Worm (Caenorhabditis elegans) whole organism, L1 larva: ENCODE data around the gene pptr-2.

Experiments
- F16B12.6 ChIP-seq: fragments of 150-350 bp; optimal IDR thresholded peaks from 2 replicates; lab custom pipeline; 2014; ENCODE audit warnings: missing biosample characterization, missing genetic modification characterization
- Y116A8C.19 ChIP-seq: sonication (generic microtip); optimal IDR thresholded peaks from 2 replicates; lab custom pipeline; 2016; ENCODE audit warnings: missing compliant biosample characterization, missing genetic modification characterization, borderline replicate concordance
- aha-1 ChIP-seq: fragments of 150-350 bp; optimal IDR thresholded peaks from 2 replicates; lab custom pipeline; 2014; ENCODE audit warnings: missing biosample characterization, missing genetic modification characterization
- alr-1 ChIP-seq: fragments of 200-800 bp; sonication (Bioruptor generic); optimal IDR thresholded peaks from 2 replicates; lab custom pipeline; 2018; ENCODE audit warnings: borderline replicate concordance, mild to moderate bottlenecking, missing genetic modification characterization, missing compliant biosample characterization
- blmp-1 ChIP-seq: fragments of 150-350 bp; optimal IDR thresholded peaks from 2 replicates; lab custom pipeline; 2014; ENCODE audit warnings: missing biosample characterization, missing genetic modification characterization
- ceh-63 ChIP-seq: fragments of 200-800 bp; sonication (Bioruptor generic); optimal IDR thresholded peaks from 2 replicates; lab custom pipeline; 2018; ENCODE audit warnings: mild to moderate bottlenecking, missing genetic modification characterization, missing compliant biosample characterization
- ceh-8 ChIP-seq: fragments of 200-800 bp; sonication (Bioruptor generic); optimal IDR thresholded peaks from 2 replicates; lab custom pipeline; 2018; ENCODE audit warnings: mild to moderate bottlenecking, missing genetic modification characterization, moderate library complexity, missing compliant biosample characterization
- ceh-82 ChIP-seq, 3 experiments: fragments of 150-350 bp in 1 of 3; sonication (generic microtip) in 2 of 3; optimal IDR thresholded peaks; 2 replicates each; lab custom pipeline; 2014 to 2017; ENCODE audit warnings: missing biosample characterization in 3 of 3, missing genetic modification characterization in 3 of 3
- ceh-90 ChIP-seq: sonication (generic microtip); optimal IDR thresholded peaks from 2 replicates; lab custom pipeline; 2016; ENCODE audit warnings: missing genetic modification characterization, missing compliant biosample characterization
- ces-1 ChIP-seq: fragments of 150-350 bp; optimal IDR thresholded peaks from 2 replicates; lab custom pipeline; 2014; ENCODE audit warnings: missing biosample characterization, missing genetic modification reagents, missing genetic modification characterization
- dpl-1 ChIP-seq, 3 experiments: fragments of 150-350 bp in 2 of 3; sonication (generic microtip) in 1 of 3; optimal IDR thresholded peaks; 2 replicates each; lab custom pipeline; 2014 to 2017; ENCODE audit warnings: missing biosample characterization in 3 of 3, missing genetic modification characterization in 3 of 3, missing genetic modification reagents in 3 of 3
- efl-1 ChIP-seq, 4 experiments: fragments of 150-350 bp; optimal IDR thresholded peaks in 3 of 4; peaks in 1 of 4; 1 replicate in 1 of 4; 2 replicates in 3 of 4; lab custom pipeline; 2014; ENCODE audit warnings: missing biosample characterization in 2 of 4, missing genetic modification characterization in 2 of 4, missing genetic modification reagents in 2 of 4
- egl-13 ChIP-seq: sonication (generic microtip); optimal IDR thresholded peaks from 2 replicates; lab custom pipeline; 2016; ENCODE audit warnings: missing genotype, missing genetic modification reagents, missing genetic modification characterization, missing compliant biosample characterization
- elt-2 ChIP-seq: sonication (generic microtip); optimal IDR thresholded peaks from 2 replicates; lab custom pipeline; 2016; ENCODE audit warnings: missing genetic modification characterization, mild to moderate bottlenecking, inconsistent platforms, missing compliant biosample characterization, missing genetic modification reagents
- elt-3 ChIP-seq, 6 experiments: fragments of 150-350 bp in 1 of 6; sonication (generic microtip); optimal IDR thresholded peaks; 2 replicates each; lab custom pipeline; 2017 to 2018; ENCODE audit warnings: missing biosample characterization in 6 of 6, missing genetic modification characterization in 6 of 6, inconsistent platforms in 1 of 6
- ets-5 ChIP-seq: fragments of 200-800 bp; sonication (Bioruptor generic); IDR thresholded peaks from 2 replicates; pipeline ENCODE4 v1.3.6; 2022; ENCODE audit warnings: missing genetic modification characterization, missing compliant biosample characterization
- fkh-4 ChIP-seq: sonication (generic microtip); optimal IDR thresholded peaks from 2 replicates; lab custom pipeline; 2016; ENCODE audit warnings: missing compliant biosample characterization, missing genetic modification characterization, borderline replicate concordance
- fkh-8 ChIP-seq: sonication (generic microtip); optimal IDR thresholded peaks from 2 replicates; lab custom pipeline; 2016; ENCODE audit warnings: mild to moderate bottlenecking, missing genetic modification characterization, missing compliant biosample characterization
- fos-1 ChIP-seq: fragments of 150-350 bp; optimal IDR thresholded peaks from 2 replicates; lab custom pipeline; 2014; ENCODE audit warnings: missing biosample characterization, missing genetic modification characterization
- hlh-17 ChIP-seq: fragments of 200-800 bp; sonication (Bioruptor generic); optimal IDR thresholded peaks from 2 replicates; lab custom pipeline; 2018; ENCODE audit warnings: missing genetic modification characterization, mild to moderate bottlenecking, missing compliant biosample characterization, moderate library complexity, borderline replicate concordance
- hlh-4 ChIP-seq: sonication (generic microtip); optimal IDR thresholded peaks from 2 replicates; lab custom pipeline; 2016; ENCODE audit warnings: mild to moderate bottlenecking, missing genetic modification characterization, missing compliant biosample characterization
- irx-1 ChIP-seq: sonication (generic microtip); optimal IDR thresholded peaks from 2 replicates; lab custom pipeline; 2016; ENCODE audit warnings: missing genetic modification characterization, missing compliant biosample characterization
- lin-14 ChIP-seq: fragments of 200-800 bp; sonication (Bioruptor generic); optimal IDR thresholded peaks from 2 replicates; lab custom pipeline; 2018; ENCODE audit warnings: mild to moderate bottlenecking, missing genetic modification characterization, moderate library complexity, missing compliant biosample characterization
- lin-15B ChIP-seq: fragments of 150-350 bp; sonication (generic microtip); optimal IDR thresholded peaks from 3 replicates; lab custom pipeline; 2014; ENCODE audit warnings: missing biosample characterization, missing genetic modification characterization
- lin-35 ChIP-seq, 2 experiments: fragments of 150-350 bp; optimal IDR thresholded peaks; 2 replicates each; lab custom pipeline; 2014; ENCODE audit warnings: missing biosample characterization in 2 of 2, missing genetic modification characterization in 2 of 2, missing genetic modification reagents in 2 of 2
- lin-39 ChIP-seq: fragments of 150-350 bp; optimal IDR thresholded peaks from 2 replicates; lab custom pipeline; 2014; ENCODE audit warnings: missing biosample characterization, missing genetic modification reagents, missing genetic modification characterization
- lsy-2 ChIP-seq, 2 experiments: fragments of 150-350 bp; optimal IDR thresholded peaks; 2 replicates each; lab custom pipeline; 2014; ENCODE audit warnings: missing biosample characterization in 2 of 2, missing genetic modification characterization in 2 of 2
- mab-9 ChIP-seq: fragments of 200-800 bp; sonication (Bioruptor generic); IDR thresholded peaks from 2 replicates; pipeline ENCODE4 v1.3.6; 2022; ENCODE audit warnings: missing genetic modification reagents, missing genetic modification characterization, missing compliant biosample characterization
- mdl-1 ChIP-seq, 2 experiments: fragments of 150-350 bp; optimal IDR thresholded peaks; 2 replicates each; lab custom pipeline; 2014 to 2017; ENCODE audit warnings: missing biosample characterization in 2 of 2, missing genetic modification characterization in 2 of 2, inconsistent platforms in 1 of 2
- mep-1 ChIP-seq: fragments of 150-350 bp; optimal IDR thresholded peaks from 2 replicates; lab custom pipeline; 2014; ENCODE audit warnings: missing biosample characterization, missing genetic modification characterization
- nhr-12 ChIP-seq: sonication (generic microtip); optimal IDR thresholded peaks from 2 replicates; lab custom pipeline; 2017; ENCODE audit warnings: missing biosample characterization, missing genetic modification characterization
- nhr-19 ChIP-seq: fragments of 200-800 bp; sonication (Bioruptor generic); conservative IDR thresholded peaks from 2 replicates; pipeline ENCODE4 v1.3.6; 2022; ENCODE audit warnings: missing genetic modification characterization, missing compliant biosample characterization
- nhr-20 ChIP-seq: sonication (generic microtip); optimal IDR thresholded peaks from 2 replicates; lab custom pipeline; 2016; ENCODE audit warnings: mild to moderate bottlenecking, missing genetic modification characterization, missing compliant biosample characterization
- nhr-28 ChIP-seq: fragments of 150-350 bp; optimal IDR thresholded peaks from 2 replicates; lab custom pipeline; 2014; ENCODE audit warnings: missing biosample characterization, missing genetic modification characterization
- nhr-47 ChIP-seq: sonication (generic microtip); optimal IDR thresholded peaks from 2 replicates; lab custom pipeline; 2016; ENCODE audit warnings: mild to moderate bottlenecking, missing genetic modification characterization, moderate library complexity, missing compliant biosample characterization
- nhr-71 ChIP-seq: sonication (generic microtip); optimal IDR thresholded peaks from 2 replicates; lab custom pipeline; 2016; ENCODE audit warnings: mild to moderate bottlenecking, missing genetic modification characterization, moderate library complexity, missing compliant biosample characterization
- nhr-77 ChIP-seq: fragments of 150-350 bp; optimal IDR thresholded peaks from 2 replicates; lab custom pipeline; 2014; ENCODE audit warnings: missing biosample characterization, missing genetic modification characterization
- nhr-85 ChIP-seq: sonication (generic microtip); peaks from one replicate; lab custom pipeline; 2016; ENCODE audit warnings: missing genetic modification characterization, inconsistent platforms, missing compliant biosample characterization
- pqm-1 ChIP-seq: sonication (generic microtip); optimal IDR thresholded peaks from 3 replicates; lab custom pipeline; 2017; ENCODE audit warnings: missing biosample characterization, missing genetic modification characterization
- rnt-1 ChIP-seq: sonication (generic microtip); optimal IDR thresholded peaks from 2 replicates; lab custom pipeline; 2016; ENCODE audit warnings: mild to moderate bottlenecking, missing genetic modification characterization, moderate library complexity, missing compliant biosample characterization
- snu-23 ChIP-seq: sonication (generic microtip); optimal IDR thresholded peaks from 2 replicates; lab custom pipeline; 2016; ENCODE audit warnings: missing genetic modification characterization, missing compliant biosample characterization
- sox-4 ChIP-seq: sonication (generic microtip); optimal IDR thresholded peaks from 2 replicates; lab custom pipeline; 2016; ENCODE audit warnings: missing genetic modification characterization, missing compliant biosample characterization
- sup-37 ChIP-seq: fragments of 200-800 bp; sonication (Bioruptor generic); optimal IDR thresholded peaks from 2 replicates; lab custom pipeline; 2018; ENCODE audit warnings: mild to moderate bottlenecking, missing genetic modification characterization, missing compliant biosample characterization
- tbx-2 ChIP-seq: sonication (generic microtip); optimal IDR thresholded peaks from 2 replicates; lab custom pipeline; 2016; ENCODE audit warnings: missing genetic modification characterization, missing compliant biosample characterization
- tlp-1 ChIP-seq: fragments of 150-350 bp; optimal IDR thresholded peaks from 2 replicates; lab custom pipeline; 2014; ENCODE audit warnings: missing biosample characterization, missing genetic modification characterization
- unc-30 ChIP-seq: sonication (generic microtip); optimal IDR thresholded peaks from 2 replicates; lab custom pipeline; 2017; ENCODE audit warnings: missing biosample characterization, missing genetic modification characterization
- unc-98 ChIP-seq: fragments of 200-800 bp; sonication (Bioruptor generic); IDR thresholded peaks from 2 replicates; pipeline ENCODE4 v1.3.6; 2022; ENCODE audit warnings: missing genetic modification characterization, missing compliant biosample characterization
- vab-15 ChIP-seq: sonication (generic microtip); optimal IDR thresholded peaks from 2 replicates; lab custom pipeline; 2017; ENCODE audit warnings: missing genotype, mild to moderate bottlenecking, missing genetic modification characterization, missing compliant biosample characterization
- xbp-1 ChIP-seq: sonication (generic microtip); optimal IDR thresholded peaks from 2 replicates; lab custom pipeline; 2016; ENCODE audit warnings: missing genetic modification characterization, missing compliant biosample characterization
- zip-4 ChIP-seq: fragments of 200-800 bp; sonication (Bioruptor generic); optimal IDR thresholded peaks from 2 replicates; lab custom pipeline; 2018; ENCODE audit warnings: mild to moderate bottlenecking, missing genetic modification characterization, moderate library complexity, missing compliant biosample characterization
- ztf-4 ChIP-seq: fragments of 150-350 bp; optimal IDR thresholded peaks from 2 replicates; lab custom pipeline; 2014; ENCODE audit warnings: missing biosample characterization, missing genetic modification characterization

The pptr-2 gene

DNA sequence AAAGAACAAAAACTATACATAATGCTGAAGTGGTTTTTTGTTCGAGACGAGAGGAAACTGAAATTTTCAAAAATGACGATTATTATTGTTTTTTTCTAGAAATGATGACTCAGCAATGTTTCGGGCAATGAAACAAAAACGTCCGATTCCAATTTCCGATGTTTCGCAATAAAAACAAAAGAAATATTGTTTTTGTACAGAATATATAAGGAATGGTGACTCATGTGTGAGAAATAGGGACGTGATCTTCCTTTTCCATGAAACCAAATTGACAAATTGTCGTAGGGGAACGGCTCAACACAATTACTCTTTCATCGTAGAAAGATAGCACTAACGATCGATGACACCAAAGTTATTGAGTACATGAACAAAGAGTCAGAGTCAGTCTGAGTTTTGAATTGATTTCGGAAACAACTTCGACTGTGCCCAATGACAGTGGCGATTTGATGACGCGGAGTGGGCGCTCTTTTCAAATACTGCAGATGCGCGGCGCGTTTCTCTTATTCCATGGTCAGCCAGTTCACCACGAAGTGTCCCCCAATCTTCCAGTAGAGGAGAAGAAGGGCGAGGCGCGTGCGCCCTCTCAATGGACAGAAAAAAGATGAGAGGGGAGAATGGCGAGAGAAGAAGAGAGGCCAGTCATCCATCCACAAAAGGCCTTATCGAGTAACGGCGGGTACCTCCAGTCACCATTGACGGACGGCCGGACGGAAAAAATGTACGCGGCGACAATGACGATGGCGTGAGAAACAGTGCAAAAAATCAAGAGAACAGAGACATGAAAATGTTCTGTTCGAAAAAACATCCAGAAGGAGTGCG is 40.7 kb upstream of the pptr-2 start (continued):
- TF ChIP-seq nhr-12 (tag; lab: Kevin White, UChicago) (no peak), lsy-2 (tag; optimal IDR thresholded peaks at IDR 0.05; lab: Kevin White, UChicago) (no peak), tlp-1 (no peak), irx-1 (tag; lab: Kevin White, UChicago) (no peak), sup-37 (GFP tag; lab: Kevin White, UChicago) (no peak), ztf-4 (tag; lab: Kevin White, UChicago) (no peak), hlh-4 (tag; lab: Kevin White, UChicago) (no peak), lin-35 (GFP tag; optimal IDR thresholded peaks at IDR 0.05; lab: Kevin White, UChicago) (peak in 1 of 2 experiments; percentile 19), mep-1 (tag; lab: Kevin White, UChicago) (no peak), mab-9 (GFP tag; lab: Robert Waterston, UW) (no peak), lin-39 (tag; lab: Kevin White, UChicago) (no peak), nhr-77 (tag; lab: Kevin White, UChicago) (no peak), snu-23 (GFP tag; lab: Kevin White, UChicago) (peak; percentile 45), vab-15 (tag; lab: Kevin White, UChicago) (no peak), fos-1 (tag; lab: Kevin White, UChicago) (no peak), nhr-28 (no peak), pqm-1 (tag; lab: Kevin White, UChicago) (no peak), rnt-1 (peak; percentile 22), ceh-63 (GFP tag; lab: Kevin White, UChicago) (no peak), unc-30 (no peak), nhr-85 (tag; lab: Kevin White, UChicago) (no peak), ceh-8 (GFP tag; lab: Kevin White, UChicago) (no peak), mdl-1 (tag; optimal IDR thresholded peaks at IDR 0.05; lab: Kevin White, UChicago) (peak in 1 of 2 experiments; percentile 51), ceh-90 (tag; lab: Kevin White, UChicago) (no peak), F16B12.6 (no peak), nhr-47 (no peak), dpl-1 (GFP tag; optimal IDR thresholded peaks at IDR 0.05; lab: Kevin White, UChicago) (peak in 2 of 3 experiments; percentile 5 to 31), fkh-8 (peak; percentile 2), efl-1 (optimal IDR thresholded peaks at IDR 0.05; lab: Kevin White, UChicago) (no peak), efl-1 (GFP tag; optimal IDR thresholded peaks at IDR 0.05 in 1 of 2; lab: Kevin White, UChicago) (peak in 1 of 2 experiments; percentile 67), elt-3 (tag; optimal IDR thresholded peaks at IDR 0.05; lab: Kevin White, UChicago) (no peak), Y116A8C.19 (no peak), ets-5 (GFP tag; lab: Robert Waterston, UW) (no peak), aha-1 (no peak), ceh-82 (tag; optimal IDR thresholded peaks at IDR 0.05; lab: Kevin White, UChicago) (peak in 1 of 3 experiments; percentile 42), egl-13 (tag; lab: Kevin White, UChicago) (no peak), unc-98 (no peak), fkh-4 (tag; lab: Kevin White, UChicago) (no peak), sox-4 (no peak), nhr-20 (tag; lab: Kevin White, UChicago) (no peak), nhr-71 (tag; lab: Kevin White, UChicago) (peak; percentile 3), hlh-17 (GFP tag; lab: Kevin White, UChicago) (no peak), ces-1 (no peak), zip-4 (GFP tag; lab: Kevin White, UChicago) (peak; percentile 19), blmp-1 (tag; lab: Kevin White, UChicago) (peak; percentile 35), lin-15B (tag; lab: Kevin White, UChicago) (no peak), xbp-1 (no peak), tbx-2 (no peak), lin-14 (peak; percentile 79), nhr-19 (no peak; the same call in 1 of the 2 replicates), elt-2 (tag; lab: Kevin White, UChicago) (no peak), alr-1 (no peak)
